Fruit fly (Drosophila melanogaster) whole organism, pupa: ENCODE data around the gene Gbp3.

Source experiments
- CG10348 ChIP-seq: fragments of 200-800 bp; sonication (Bioruptor generic); IDR thresholded peaks from 2 replicates; pipeline ENCODE4 v1.3.6; 2022; ENCODE audit warnings: missing biosample characterization, missing genetic modification characterization
- CG12605 ChIP-seq: fragments of 200-800 bp; sonication (Bioruptor generic); IDR thresholded peaks from 2 replicates; pipeline ENCODE4 v1.3.6; 2022; ENCODE audit warnings: missing biosample characterization, missing genetic modification characterization
- CG13204 ChIP-seq: fragments of 200-800 bp; sonication (Bioruptor generic); optimal IDR thresholded peaks from 2 replicates; lab custom pipeline; 2018; ENCODE audit warnings: missing biosample characterization, mild to moderate bottlenecking, missing genetic modification characterization, moderate library complexity
- CG4496 ChIP-seq: fragments of 200-800 bp; sonication (Bioruptor generic); IDR thresholded peaks from 3 replicates; pipeline ENCODE4 v1.3.6; 2022; ENCODE audit warnings: missing biosample characterization, missing genetic modification characterization
- D1 ChIP-seq: fragments of 200-800 bp; sonication (Bioruptor generic); optimal IDR thresholded peaks from 2 replicates; lab custom pipeline; 2018; ENCODE audit warnings: missing biosample characterization, mild to moderate bottlenecking, missing genetic modification characterization, moderate library complexity
- gl ChIP-seq: fragments of 200-800 bp; sonication (Bioruptor generic); optimal IDR thresholded peaks from 2 replicates; lab custom pipeline; 2018; ENCODE audit warnings: missing biosample characterization, mild to moderate bottlenecking, missing genetic modification characterization

Gene Gbp3

DNA sequence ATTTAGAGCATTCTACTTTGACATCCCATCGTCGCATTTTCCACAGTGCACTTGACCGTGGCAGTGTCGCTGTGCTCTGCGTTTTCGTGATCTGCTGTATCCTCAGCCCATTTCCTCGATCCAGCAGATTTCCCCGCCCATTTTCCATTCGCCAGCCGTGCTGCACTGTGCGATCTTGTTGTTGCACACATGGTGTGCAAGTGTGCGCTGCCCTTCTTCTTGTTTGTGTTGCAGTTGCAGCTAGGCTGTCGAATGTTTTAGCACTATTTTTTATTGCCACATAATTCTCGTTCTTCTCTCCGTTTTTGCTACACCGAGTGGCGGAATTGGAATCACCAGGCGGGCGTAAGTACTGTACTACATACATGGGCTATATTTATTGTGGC lies 50.4 kb downstream of the Gbp3 start:
- TF ChIP-seq gl (tag; lab: Kevin White, UChicago), result no peak
- peak; percentile 9; the same call in 1 of the 3 replicates for TF ChIP-seq CG4496 (GFP tag; lab: Robert Waterston, UW)
- no peak for TF ChIP-seq CG10348
- TF ChIP-seq CG13204 (GFP tag; lab: Kevin White, UChicago), result peak; percentile 15
- no peak for TF ChIP-seq D1 (tag; lab: Kevin White, UChicago)
- TF ChIP-seq CG12605 (GFP tag; lab: Robert Waterston, UW), result no peak
